Fruit fly (Drosophila melanogaster) whole organism, embryonic: ENCODE data around the gene Rai1.
A peak's percentile ranks its signal among the peaks of the same experiment; 100 is the strongest.

Experiments
- Ada2b ChIP-seq: fragments of 200-800 bp; sonication (Bioruptor generic); IDR thresholded peaks from 2 replicates; pipeline ENCODE4 v1.3.6; 2022; ENCODE audit warnings: missing biosample characterization, missing genetic modification characterization
- BtbVII ChIP-seq: fragments of 200-800 bp; sonication (Bioruptor generic); optimal IDR thresholded peaks from 3 replicates; lab custom pipeline; 2017; ENCODE audit warnings: missing biosample characterization, mild to moderate bottlenecking, missing genetic modification characterization
- CG10979 ChIP-seq: fragments of 200-800 bp; sonication (Bioruptor generic); optimal IDR thresholded peaks from 2 replicates; lab custom pipeline; 2018; ENCODE audit warnings: missing biosample characterization, mild to moderate bottlenecking, missing genetic modification characterization, moderate library complexity
- CG12104 ChIP-seq: fragments of 200-800 bp; sonication (Bioruptor generic); optimal IDR thresholded peaks from 3 replicates; lab custom pipeline; 2016; ENCODE audit warnings: missing biosample characterization, missing genetic modification characterization
- CG13775 ChIP-seq: fragments of 200-800 bp; sonication (Bioruptor generic); optimal IDR thresholded peaks from 3 replicates; lab custom pipeline; 2017; ENCODE audit warnings: missing biosample characterization, mild to moderate bottlenecking, missing genetic modification characterization
- CG15269 ChIP-seq: fragments of 200-800 bp; sonication (Bioruptor generic); optimal IDR thresholded peaks from 2 replicates; lab custom pipeline; 2018; ENCODE audit warnings: missing biosample characterization, mild to moderate bottlenecking, missing genetic modification characterization, moderate library complexity
- CG31388 ChIP-seq: fragments of 200-800 bp; sonication (Bioruptor generic); optimal IDR thresholded peaks from 2 replicates; lab custom pipeline; 2016; ENCODE audit warnings: missing biosample characterization, missing genetic modification characterization
- CG33557 ChIP-seq: fragments of 200-800 bp; sonication (Bioruptor generic); optimal IDR thresholded peaks from 2 replicates; lab custom pipeline; 2019; ENCODE audit warnings: missing biosample characterization, mild to moderate bottlenecking, missing genetic modification characterization, moderate library complexity
- CG3726 ChIP-seq: fragments of 200-800 bp; sonication (Bioruptor generic); IDR thresholded peaks from 3 replicates; pipeline ENCODE4, ENCODE4 v1.3.6; 2022; ENCODE audit warnings: missing biosample characterization, missing genetic modification characterization
- CG4404 ChIP-seq: fragments of 200-800 bp; sonication (Bioruptor generic); IDR thresholded peaks from 2 replicates; pipeline ENCODE4 v1.3.6; 2022; ENCODE audit warnings: missing biosample characterization, missing genetic modification characterization
- CG4854 ChIP-seq: fragments of 200-800 bp; sonication (Bioruptor generic); optimal IDR thresholded peaks from 2 replicates; lab custom pipeline; 2016; ENCODE audit warnings: missing biosample characterization, missing genetic modification characterization, inconsistent platforms
- CG5953 ChIP-seq: fragments of 200-800 bp; sonication (Bioruptor generic); IDR thresholded peaks from 2 replicates; pipeline ENCODE4 v1.3.6; 2022; ENCODE audit warnings: missing biosample characterization, missing genetic modification characterization
- CG7372 ChIP-seq: fragments of 200-800 bp; sonication (Bioruptor generic); IDR thresholded peaks from 2 replicates; pipeline ENCODE4 v1.3.6; 2022; ENCODE audit warnings: missing biosample characterization, missing genetic modification characterization
- CG7928 ChIP-seq: fragments of 200-800 bp; sonication (Bioruptor generic); optimal IDR thresholded peaks from 2 replicates; lab custom pipeline; 2017; ENCODE audit warnings: missing biosample characterization, mild to moderate bottlenecking, missing genetic modification characterization
- CG9817 ChIP-seq: fragments of 200-800 bp; sonication (Bioruptor generic); optimal IDR thresholded peaks from 2 replicates; lab custom pipeline; 2018; ENCODE audit warnings: missing biosample characterization, mild to moderate bottlenecking, missing genetic modification characterization, moderate library complexity
- CG9932 ChIP-seq: fragments of 200-800 bp; sonication (Bioruptor generic); IDR thresholded peaks from 2 replicates; pipeline ENCODE4 v1.3.6; 2022; ENCODE audit warnings: missing biosample characterization, missing genetic modification characterization
- Fer2 ChIP-seq: fragments of 200-800 bp; sonication (Bioruptor generic); optimal IDR thresholded peaks from 2 replicates; lab custom pipeline; 2018; ENCODE audit warnings: missing biosample characterization, mild to moderate bottlenecking, missing genetic modification characterization, moderate library complexity
- Hmx ChIP-seq: fragments of 200-800 bp; sonication (Bioruptor generic); optimal IDR thresholded peaks from 2 replicates; lab custom pipeline; 2016; ENCODE audit warnings: missing biosample characterization, missing genetic modification characterization
- Hr51 ChIP-seq, 2 experiments: fragments of 200-800 bp; sonication (Bioruptor generic); optimal IDR thresholded peaks; 2 replicates in 1 of 2; 3 replicates in 1 of 2; lab custom pipeline; 2016 to 2018; ENCODE audit warnings: missing biosample characterization in 2 of 2, missing genetic modification characterization in 2 of 2, mild to moderate bottlenecking in 1 of 2, moderate library complexity in 1 of 2
- Lhr ChIP-seq: fragments of 200-800 bp; sonication (Bioruptor generic); optimal IDR thresholded peaks from 3 replicates; lab custom pipeline; 2017; ENCODE audit warnings: mild to moderate bottlenecking, missing biosample characterization, missing genetic modification reagents, missing genetic modification characterization
- MBD-R2 ChIP-seq: fragments of 200-800 bp; sonication (Bioruptor generic); IDR thresholded peaks from 2 replicates; pipeline ENCODE4 v1.3.6; 2022; ENCODE audit warnings: missing biosample characterization, missing genetic modification characterization
- NK7.1 ChIP-seq: fragments of 200-800 bp; sonication (Bioruptor generic); optimal IDR thresholded peaks from 3 replicates; lab custom pipeline; 2016; ENCODE audit warnings: missing biosample characterization, missing genetic modification characterization
- Nf-YC ChIP-seq: fragments of 200-800 bp; optimal IDR thresholded peaks from 3 replicates; lab custom pipeline; 2019; ENCODE audit warnings: missing biosample characterization, mild to moderate bottlenecking, missing genetic modification characterization, moderate library complexity
- NfI ChIP-seq: fragments of 200-800 bp; sonication (Bioruptor generic); optimal IDR thresholded peaks from 3 replicates; lab custom pipeline; 2018; ENCODE audit warnings: missing biosample characterization, mild to moderate bottlenecking, missing genetic modification characterization, moderate library complexity
- Oaz ChIP-seq: fragments of 200-800 bp; sonication (Bioruptor generic); IDR thresholded peaks from 2 replicates; pipeline ENCODE4 v1.3.6; 2022; ENCODE audit warnings: missing biosample characterization, missing genetic modification characterization
- Ssrp ChIP-seq: fragments of 200-800 bp; sonication (Bioruptor generic); optimal IDR thresholded peaks from 2 replicates; lab custom pipeline; 2018; ENCODE audit warnings: missing biosample characterization, mild to moderate bottlenecking, missing genetic modification characterization, moderate library complexity
- Xbp1 ChIP-seq: fragments of 200-800 bp; sonication (Bioruptor generic); optimal IDR thresholded peaks from 3 replicates; lab custom pipeline; 2016; ENCODE audit warnings: missing biosample characterization, mild to moderate bottlenecking, missing genetic modification characterization
- ash1 ChIP-seq: fragments of 200-800 bp; sonication (Bioruptor generic); optimal IDR thresholded peaks from 2 replicates; lab custom pipeline; 2018; ENCODE audit warnings: missing biosample characterization, mild to moderate bottlenecking, missing genetic modification characterization
- chinmo ChIP-seq: fragments of 200-800 bp; sonication (Bioruptor generic); IDR thresholded peaks from 4 replicates; pipeline ENCODE4 v1.3.6; 2022; ENCODE audit warnings: missing biosample characterization, missing genetic modification characterization; ENCODE audit not compliant: partially characterized antibody
- crol ChIP-seq: fragments of 200-800 bp; sonication (Bioruptor generic); IDR thresholded peaks from 2 replicates; pipeline ENCODE4 v1.3.6; 2022; ENCODE audit warnings: missing biosample characterization, missing genetic modification characterization
- dmrt11E ChIP-seq: fragments of 200-800 bp; sonication (Bioruptor generic); optimal IDR thresholded peaks from 3 replicates; lab custom pipeline; 2018; ENCODE audit warnings: missing biosample characterization, mild to moderate bottlenecking, missing genetic modification characterization, moderate library complexity
- fd64A ChIP-seq: fragments of 200-800 bp; sonication (Bioruptor generic); optimal IDR thresholded peaks from 3 replicates; lab custom pipeline; 2018; ENCODE audit warnings: missing biosample characterization, mild to moderate bottlenecking, missing genetic modification characterization
- h ChIP-seq: fragments of >200 bp; optimal IDR thresholded peaks from 2 replicates; lab custom pipeline; 2017
- klu ChIP-seq: fragments of 200-800 bp; sonication (Bioruptor generic); IDR thresholded peaks from 2 replicates; pipeline ENCODE4 v1.3.6; 2022; ENCODE audit warnings: missing biosample characterization, missing genetic modification characterization
- luna ChIP-seq: fragments of 200-800 bp; sonication (Bioruptor generic); optimal IDR thresholded peaks from 2 replicates; lab custom pipeline; 2016; ENCODE audit warnings: missing biosample characterization, missing genetic modification characterization
- mirr ChIP-seq: fragments of 200-800 bp; sonication (Bioruptor generic); optimal IDR thresholded peaks from 3 replicates; lab custom pipeline; 2018; ENCODE audit warnings: missing biosample characterization, mild to moderate bottlenecking, missing genetic modification characterization
- prd ChIP-seq, 3 experiments: fragments of >200 bp in 2 of 3; fragments of 200-800 bp in 1 of 3; sonication (Bioruptor generic) in 1 of 3; optimal IDR thresholded peaks in 2 of 3; IDR thresholded peaks in 1 of 3; 2 replicates in 2 of 3; 3 replicates in 1 of 3; pipeline versions ENCODE4 v1.3.6 to Lab custom; 2017 to 2022; ENCODE audit warnings: missing biosample characterization in 1 of 3, missing genetic modification characterization in 1 of 3
- run ChIP-seq: fragments of 200-800 bp; sonication (Bioruptor generic); optimal IDR thresholded peaks from 3 replicates; lab custom pipeline; 2018; ENCODE audit warnings: missing biosample characterization, mild to moderate bottlenecking, missing genetic modification characterization
- schlank ChIP-seq: fragments of 200-800 bp; sonication (Bioruptor generic); optimal IDR thresholded peaks from 2 replicates; lab custom pipeline; 2018; ENCODE audit warnings: missing biosample characterization, mild to moderate bottlenecking, missing genetic modification characterization
- sens ChIP-seq: fragments of 200-800 bp; sonication (Bioruptor generic); peaks from one replicate; lab custom pipeline; 2016; ENCODE audit warnings: missing biosample characterization, missing genetic modification characterization
- shn ChIP-seq: fragments of 200-800 bp; sonication (Bioruptor generic); optimal IDR thresholded peaks from 3 replicates; lab custom pipeline; 2016; ENCODE audit warnings: missing biosample characterization, missing genetic modification characterization
- sisA ChIP-seq: fragments of 200-800 bp; sonication (Bioruptor generic); IDR thresholded peaks from 2 replicates; pipeline ENCODE4 v1.3.6; 2022; ENCODE audit warnings: missing biosample characterization, missing genetic modification characterization
- sob ChIP-seq: fragments of 200-800 bp; sonication (Bioruptor generic); IDR thresholded peaks from 2 replicates; pipeline ENCODE4 v1.3.6; 2022; ENCODE audit warnings: missing biosample characterization, missing genetic modification characterization
- sqz ChIP-seq: fragments of 200-800 bp; sonication (Bioruptor generic); optimal IDR thresholded peaks from 3 replicates; lab custom pipeline; 2018; ENCODE audit warnings: missing biosample characterization, mild to moderate bottlenecking, missing genetic modification characterization
- tap ChIP-seq: fragments of 200-800 bp; optimal IDR thresholded peaks from 3 replicates; lab custom pipeline; 2019; ENCODE audit warnings: missing biosample characterization, mild to moderate bottlenecking, missing genetic modification characterization, moderate library complexity
- unc-4 ChIP-seq: fragments of 200-800 bp; sonication (Bioruptor generic); IDR thresholded peaks from 2 replicates; pipeline ENCODE4 v1.3.6; 2022; ENCODE audit warnings: missing biosample characterization, missing genetic modification characterization; ENCODE audit not compliant: partially characterized antibody
- usp ChIP-seq: fragments of >200 bp; optimal IDR thresholded peaks from 2 replicates; lab custom pipeline; 2017; ENCODE audit warnings: missing biosample characterization, missing genetic modification characterization
- zen2 ChIP-seq: fragments of 200-800 bp; sonication (Bioruptor generic); IDR thresholded peaks from 3 replicates; pipeline ENCODE4 v1.3.6; 2022; ENCODE audit warnings: missing biosample characterization, missing genetic modification characterization; ENCODE audit not compliant: partially characterized antibody
- zf30C ChIP-seq: fragments of 200-800 bp; sonication (Bioruptor generic); optimal IDR thresholded peaks from 3 replicates; lab custom pipeline; 2018; ENCODE audit warnings: missing biosample characterization, mild to moderate bottlenecking, missing genetic modification characterization

Gene Rai1

DNA sequence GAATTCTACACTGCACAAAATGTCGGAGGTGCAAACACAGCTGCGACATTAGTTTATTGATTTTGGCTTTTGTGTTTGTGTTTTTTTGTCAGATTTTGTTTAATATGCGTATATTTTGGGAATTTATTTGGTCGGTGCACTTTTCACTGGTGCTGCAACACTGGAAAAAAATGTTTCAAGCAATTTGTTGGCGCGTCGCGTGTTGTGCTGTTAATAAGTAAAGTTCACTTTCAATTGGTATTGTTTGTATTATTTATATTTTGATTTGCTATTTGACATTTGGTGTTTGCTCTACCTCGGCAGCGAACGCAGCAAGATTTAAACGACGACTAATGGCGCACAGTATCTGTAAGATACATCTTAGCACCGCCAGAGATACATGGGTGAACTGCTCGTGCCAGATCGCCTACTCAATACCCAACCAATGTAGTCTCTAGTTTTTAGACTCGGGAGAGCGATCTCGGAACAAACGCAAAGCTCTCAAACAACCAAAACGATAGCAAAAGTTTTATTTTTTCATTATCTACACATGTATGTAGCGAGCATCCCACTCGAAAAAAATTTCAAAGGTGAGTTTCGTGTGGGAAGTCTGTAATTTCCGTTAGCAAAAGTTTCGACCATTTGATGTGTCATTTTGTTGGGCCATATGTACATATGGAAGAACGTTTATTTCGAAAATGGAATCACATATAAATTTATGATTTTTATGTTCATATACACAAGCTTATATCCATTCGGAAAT lies 20.8 kb downstream of the Rai1 start (continued):
- TF ChIP-seq prd (optimal IDR thresholded peaks at IDR 0.05; lab: Kevin White, UChicago): no peak
- TF ChIP-seq prd (GFP tag; IDR thresholded peaks at IDR 0.05; lab: Robert Waterston, UW): peak; percentile 59; the same call in 2 of the 3 replicates
- peak; percentile 38 for TF ChIP-seq CG9817
- peak; percentile 43 for TF ChIP-seq zf30C (GFP tag; lab: Kevin White, UChicago)
- no peak for TF ChIP-seq CG3726 (GFP tag; lab: Robert Waterston, UW)
- TF ChIP-seq zen2 (GFP tag; lab: Robert Waterston, UW): no peak
- no peak for TF ChIP-seq Fer2 (tag; lab: Kevin White, UChicago)
- peak; percentile 58 for TF ChIP-seq CG9932 (GFP tag; lab: Robert Waterston, UW)
- no peak for TF ChIP-seq NK7.1 (GFP tag; lab: Kevin White, UChicago)
- TF ChIP-seq klu (GFP tag; lab: Robert Waterston, UW): no peak
- no peak for TF ChIP-seq sqz (GFP tag; lab: Kevin White, UChicago)
- peak; percentile 32 for TF ChIP-seq CG13775 (GFP tag; lab: Kevin White, UChicago)
- TF ChIP-seq run: peak; percentile 37
- peak; percentile 2 for TF ChIP-seq schlank (tag; lab: Kevin White, UChicago)
- TF ChIP-seq ash1 (GFP tag; lab: Kevin White, UChicago): no peak
- TF ChIP-seq BtbVII (GFP tag; lab: Kevin White, UChicago): peak; percentile 54
- no peak for TF ChIP-seq h
- TF ChIP-seq crol: no peak
- TF ChIP-seq sisA (GFP tag; lab: Robert Waterston, UW): peak; percentile 46
- no peak for TF ChIP-seq Lhr (GFP tag; lab: Kevin White, UChicago)
- no peak for TF ChIP-seq luna (GFP tag; lab: Kevin White, UChicago)
- TF ChIP-seq Ada2b (GFP tag; lab: Robert Waterston, UW): peak; percentile 58
- no peak for TF ChIP-seq Oaz (GFP tag; lab: Robert Waterston, UW)
- peak; percentile 82 for TF ChIP-seq sens (GFP tag; lab: Kevin White, UChicago)
- peak; percentile 30 for TF ChIP-seq shn (GFP tag; lab: Kevin White, UChicago)
- peak; percentile 69 for TF ChIP-seq CG15269 (tag; lab: Kevin White, UChicago)
- peak; percentile 54 for TF ChIP-seq NfI (GFP tag; lab: Kevin White, UChicago)
- TF ChIP-seq CG10979 (tag; lab: Kevin White, UChicago): peak; percentile 34
- peak; percentile 29 for TF ChIP-seq CG12104 (GFP tag; lab: Kevin White, UChicago)
- no peak for TF ChIP-seq CG7928 (GFP tag; lab: Kevin White, UChicago)
- TF ChIP-seq CG31388 (GFP tag; lab: Kevin White, UChicago): no peak
- no peak for TF ChIP-seq usp (GFP tag; lab: Kevin White, UChicago)
- TF ChIP-seq chinmo (GFP tag; lab: Robert Waterston, UW): 0 out of 4 replicates have a peak, but pooled peaks have one; percentile 70
- TF ChIP-seq Hr51 (GFP tag; optimal IDR thresholded peaks at IDR 0.05; lab: Kevin White, UChicago): peak in 1 of 2 experiments; percentile 69
- TF ChIP-seq unc-4 (GFP tag; lab: Robert Waterston, UW): no peak
- TF ChIP-seq Nf-YC (tag; lab: Kevin White, UChicago): peak; percentile 18
- TF ChIP-seq sob (GFP tag; lab: Robert Waterston, UW): peak; percentile 45
- no peak for TF ChIP-seq CG4404 (GFP tag; lab: Robert Waterston, UW)
- peak; percentile 63 for TF ChIP-seq Xbp1
- TF ChIP-seq mirr (GFP tag; lab: Kevin White, UChicago): peak; percentile 45
- TF ChIP-seq CG5953 (GFP tag; lab: Robert Waterston, UW): no peak
- TF ChIP-seq fd64A: no peak
- TF ChIP-seq CG33557 (GFP tag; lab: Kevin White, UChicago): no peak
- peak; percentile 26 for TF ChIP-seq CG4854 (GFP tag; lab: Kevin White, UChicago)
- TF ChIP-seq Hmx: no peak
- TF ChIP-seq tap (tag; lab: Kevin White, UChicago): peak; percentile 4
- TF ChIP-seq dmrt11E (tag; lab: Kevin White, UChicago): peak; percentile 14
- 0 out of 2 replicates have a peak, but pooled peaks have one; percentile 24 for TF ChIP-seq CG7372 (GFP tag; lab: Robert Waterston, UW)
- TF ChIP-seq Ssrp (tag; lab: Kevin White, UChicago): peak; percentile 42
- no peak for TF ChIP-seq MBD-R2 (GFP tag; lab: Robert Waterston, UW)
